Worm (Caenorhabditis elegans) whole organism, young adult: ENCODE measurements around the gene ubc-6.

Experiments used
- B0035.1 ChIP-seq: sonication (generic microtip); optimal IDR thresholded peaks from 2 replicates; lab custom pipeline; 2016; ENCODE audit warnings: missing genetic modification characterization, mild to moderate bottlenecking, missing compliant biosample characterization, missing genotype, missing genetic modification reagents
- B0261.1 ChIP-seq: sonication (generic microtip); optimal IDR thresholded peaks from 2 replicates; lab custom pipeline; 2016; ENCODE audit warnings: mild to moderate bottlenecking, missing genetic modification characterization, moderate library complexity, missing compliant biosample characterization
- F33H1.4 ChIP-seq: fragments of 200-800 bp; sonication (Bioruptor generic); IDR thresholded peaks from 2 replicates; pipeline ENCODE4 v1.3.6; 2022; ENCODE audit warnings: missing genetic modification reagents, missing genetic modification characterization, missing compliant biosample characterization
- F39B2.1 ChIP-seq: fragments of 200-800 bp; sonication (Bioruptor generic); IDR thresholded peaks from 2 replicates; pipeline ENCODE4 v1.3.6; 2022; ENCODE audit warnings: missing genetic modification reagents, missing genetic modification characterization, missing compliant biosample characterization
- F52B5.7 ChIP-seq: sonication (generic microtip); optimal IDR thresholded peaks from 2 replicates; lab custom pipeline; 2016; ENCODE audit warnings: mild to moderate bottlenecking, missing genetic modification characterization, missing compliant biosample characterization
- F55B11.4 ChIP-seq: sonication (generic microtip); optimal IDR thresholded peaks from 2 replicates; lab custom pipeline; 2016; ENCODE audit warnings: missing compliant biosample characterization, missing genetic modification characterization, borderline replicate concordance; ENCODE audit not compliant: insufficient read depth
- F57A8.1 ChIP-seq: fragments of 200-800 bp; sonication (Bioruptor generic); optimal IDR thresholded peaks from 2 replicates; lab custom pipeline; 2018; ENCODE audit warnings: mild to moderate bottlenecking, missing genetic modification characterization, moderate library complexity, missing compliant biosample characterization
- F57C9.4 ChIP-seq: sonication (generic microtip); optimal IDR thresholded peaks from 2 replicates; lab custom pipeline; 2017; ENCODE audit warnings: mild to moderate bottlenecking, missing genetic modification characterization, missing compliant biosample characterization
- Y56A3A.18 ChIP-seq: fragments of 200-800 bp; sonication (Bioruptor generic); IDR thresholded peaks from 2 replicates; pipeline ENCODE4 v1.3.6; 2022; ENCODE audit warnings: missing genetic modification reagents, missing genetic modification characterization, missing compliant biosample characterization
- Y67H2A.10 ChIP-seq: fragments of 200-800 bp; sonication (Bioruptor generic); conservative IDR thresholded peaks from 2 replicates; pipeline ENCODE4 v1.3.6; 2022; ENCODE audit warnings: missing genetic modification reagents, missing genetic modification characterization, missing compliant biosample characterization
- ZK185.1 ChIP-seq: sonication (generic microtip); optimal IDR thresholded peaks from 2 replicates; lab custom pipeline; 2016; ENCODE audit warnings: mild to moderate bottlenecking, missing genetic modification characterization, missing compliant biosample characterization; ENCODE audit not compliant: poor library complexity, severe bottlenecking
- aptf-3 ChIP-seq: fragments of 200-800 bp; sonication (Bioruptor generic); IDR thresholded peaks from 2 replicates; pipeline ENCODE4 v1.3.6; 2022; ENCODE audit warnings: missing genetic modification characterization, missing compliant biosample characterization
- attf-5 ChIP-seq: fragments of 200-800 bp; sonication (Bioruptor generic); optimal IDR thresholded peaks from 2 replicates; lab custom pipeline; 2018; ENCODE audit warnings: mild to moderate bottlenecking, missing genetic modification characterization, missing compliant biosample characterization
- attf-6 ChIP-seq: fragments of 200-800 bp; sonication (Bioruptor generic); IDR thresholded peaks from 2 replicates; pipeline ENCODE4 v1.3.6; 2022; ENCODE audit warnings: missing genetic modification reagents, missing genetic modification characterization, missing compliant biosample characterization
- bed-2 ChIP-seq: fragments of 200-800 bp; sonication (Bioruptor generic); IDR thresholded peaks from 2 replicates; pipeline ENCODE4 v1.3.6; 2022; ENCODE audit warnings: missing genetic modification reagents, missing genetic modification characterization, missing compliant biosample characterization
- cebp-1 ChIP-seq, 2 experiments: fragments of 200-800 bp in 1 of 2; sonication (Bioruptor generic) in 1 of 2; sonication (generic microtip) in 1 of 2; IDR thresholded peaks in 1 of 2; optimal IDR thresholded peaks in 1 of 2; 2 replicates each; pipeline versions ENCODE4 v1.3.6 to Lab custom; 2017 to 2022; ENCODE audit warnings: missing compliant biosample characterization in 2 of 2, missing genetic modification characterization in 2 of 2, mild to moderate bottlenecking in 1 of 2, missing genetic modification reagents in 1 of 2, moderate library complexity in 1 of 2
- cebp-2 ChIP-seq: fragments of 200-800 bp; sonication (Bioruptor generic); IDR thresholded peaks from 2 replicates; pipeline ENCODE4 v1.3.6; 2022; ENCODE audit warnings: missing genetic modification characterization, missing compliant biosample characterization
- ceh-40 ChIP-seq: fragments of 200-800 bp; sonication (Bioruptor generic); IDR thresholded peaks from 2 replicates; pipeline ENCODE4 v1.3.6; 2022; ENCODE audit warnings: missing genetic modification characterization, missing compliant biosample characterization
- ceh-79 ChIP-seq: sonication (generic microtip); optimal IDR thresholded peaks from 2 replicates; lab custom pipeline; 2017; ENCODE audit warnings: mild to moderate bottlenecking, missing genetic modification characterization, missing compliant biosample characterization
- ceh-91 ChIP-seq: fragments of 200-800 bp; sonication (Bioruptor generic); IDR thresholded peaks from 2 replicates; pipeline ENCODE4 v1.3.6; 2022; ENCODE audit warnings: missing genetic modification reagents, missing genetic modification characterization, missing compliant biosample characterization
- chd-7 ChIP-seq: sonication (generic microtip); optimal IDR thresholded peaks from 2 replicates; lab custom pipeline; 2016; ENCODE audit warnings: mild to moderate bottlenecking, missing genetic modification characterization, moderate library complexity, missing compliant biosample characterization
- die-1 ChIP-seq: sonication (generic microtip); optimal IDR thresholded peaks from 2 replicates; lab custom pipeline; 2016; ENCODE audit warnings: missing genotype, mild to moderate bottlenecking, missing genetic modification characterization, missing compliant biosample characterization
- egl-44 ChIP-seq: fragments of 200-800 bp; sonication (Bioruptor generic); IDR thresholded peaks from 2 replicates; pipeline ENCODE4 v1.3.6; 2022; ENCODE audit warnings: missing genetic modification reagents, missing genetic modification characterization, missing compliant biosample characterization
- egrh-3 ChIP-seq: fragments of 200-800 bp; sonication (Bioruptor generic); IDR thresholded peaks from 2 replicates; pipeline ENCODE4 v1.3.6; 2022; ENCODE audit warnings: missing genetic modification reagents, missing genetic modification characterization, missing compliant biosample characterization
- ekl-4 ChIP-seq: fragments of 200-800 bp; sonication (Bioruptor generic); IDR thresholded peaks from 2 replicates; pipeline ENCODE4 v1.3.6; 2022; ENCODE audit warnings: missing genetic modification reagents, missing genetic modification characterization, missing compliant biosample characterization
- ets-4 ChIP-seq: fragments of 200-800 bp; sonication (Bioruptor generic); optimal IDR thresholded peaks from 2 replicates; lab custom pipeline; 2018; ENCODE audit warnings: mild to moderate bottlenecking, missing genetic modification characterization, missing compliant biosample characterization
- fkh-3 ChIP-seq: sonication (generic microtip); optimal IDR thresholded peaks from 2 replicates; lab custom pipeline; 2016; ENCODE audit warnings: mild to moderate bottlenecking, missing genetic modification characterization, missing compliant biosample characterization
- gei-17 ChIP-seq: fragments of 200-800 bp; sonication (Bioruptor generic); optimal IDR thresholded peaks from 2 replicates; lab custom pipeline; 2018; ENCODE audit warnings: mild to moderate bottlenecking, missing genetic modification characterization, missing compliant biosample characterization
- hmg-20 ChIP-seq: fragments of 200-800 bp; sonication (Bioruptor generic); IDR thresholded peaks from 2 replicates; pipeline ENCODE4 v1.3.6; 2022; ENCODE audit warnings: missing genetic modification reagents, missing genetic modification characterization, missing compliant biosample characterization
- hrde-1 ChIP-seq: sonication (generic microtip); optimal IDR thresholded peaks from 2 replicates; lab custom pipeline; 2016; ENCODE audit warnings: missing genetic modification characterization, mild to moderate bottlenecking, missing compliant biosample characterization, moderate library complexity, missing genotype, missing genetic modification reagents, borderline replicate concordance
- hsf-1 ChIP-seq: fragments of 200-800 bp; sonication (Bioruptor generic); IDR thresholded peaks from 2 replicates; pipeline ENCODE4 v1.3.6; 2022; ENCODE audit warnings: missing genetic modification reagents, missing genetic modification characterization, missing compliant biosample characterization
- lin-54 ChIP-seq: fragments of 200-800 bp; sonication (Bioruptor generic); optimal IDR thresholded peaks from 2 replicates; lab custom pipeline; 2018; ENCODE audit warnings: mild to moderate bottlenecking, missing genetic modification characterization, missing compliant biosample characterization
- lsl-1 ChIP-seq: fragments of 200-800 bp; sonication (Bioruptor generic); optimal IDR thresholded peaks from 2 replicates; lab custom pipeline; 2018; ENCODE audit warnings: mild to moderate bottlenecking, missing genetic modification characterization, moderate library complexity, missing compliant biosample characterization
- lsy-27 ChIP-seq: sonication (generic microtip); optimal IDR thresholded peaks from 2 replicates; lab custom pipeline; 2017; ENCODE audit warnings: missing genetic modification characterization, mild to moderate bottlenecking, missing compliant biosample characterization, antibody characterized with exemption, missing genotype, borderline replicate concordance; ENCODE audit not compliant: insufficient read depth
- madf-6 ChIP-seq: fragments of 200-800 bp; sonication (Bioruptor generic); IDR thresholded peaks from 2 replicates; pipeline ENCODE4 v1.3.6; 2022; ENCODE audit warnings: missing genetic modification reagents, missing genetic modification characterization, missing compliant biosample characterization
- mel-28 ChIP-seq: sonication (generic microtip); optimal IDR thresholded peaks from 2 replicates; lab custom pipeline; 2016; ENCODE audit warnings: borderline replicate concordance, mild to moderate bottlenecking, missing genetic modification characterization, missing compliant biosample characterization
- nhr-120 ChIP-seq: fragments of 200-800 bp; sonication (Bioruptor generic); IDR thresholded peaks from 2 replicates; pipeline ENCODE4 v1.3.6; 2022; ENCODE audit warnings: missing genetic modification characterization, missing compliant biosample characterization
- pbrm-1 ChIP-seq: fragments of 200-800 bp; sonication (Bioruptor generic); IDR thresholded peaks from 2 replicates; pipeline ENCODE4 v1.3.6; 2022; ENCODE audit warnings: missing genetic modification reagents, missing genetic modification characterization, missing compliant biosample characterization
- sea-2 ChIP-seq: fragments of 200-800 bp; sonication (Bioruptor generic); IDR thresholded peaks from 2 replicates; pipeline ENCODE4 v1.3.6; 2022; ENCODE audit warnings: missing genetic modification characterization, missing compliant biosample characterization
- snpc-1.1 ChIP-seq: sonication (generic microtip); optimal IDR thresholded peaks from 2 replicates; lab custom pipeline; 2017; ENCODE audit warnings: missing genetic modification characterization, mild to moderate bottlenecking, missing compliant biosample characterization, antibody characterized with exemption, moderate library complexity, missing genotype, missing genetic modification reagents; ENCODE audit not compliant: insufficient read depth
- snpc-3.4 ChIP-seq: sonication (generic microtip); optimal IDR thresholded peaks from 2 replicates; lab custom pipeline; 2017; ENCODE audit warnings: missing genetic modification characterization, mild to moderate bottlenecking, missing compliant biosample characterization, antibody characterized with exemption, moderate library complexity, missing genotype, missing genetic modification reagents
- unc-62 ChIP-seq: fragments of 150-350 bp; optimal IDR thresholded peaks from 2 replicates; lab custom pipeline; 2014; ENCODE audit warnings: missing biosample characterization, missing genetic modification reagents, missing genetic modification characterization
- xnd-1 ChIP-seq: sonication (generic microtip); optimal IDR thresholded peaks from 2 replicates; lab custom pipeline; 2016; ENCODE audit warnings: missing genotype, missing genetic modification reagents, missing genetic modification characterization, missing compliant biosample characterization
- zfh-2 ChIP-seq: fragments of 200-800 bp; sonication (Bioruptor generic); conservative IDR thresholded peaks from 2 replicates; pipeline ENCODE4 v1.3.6; 2022; ENCODE audit warnings: missing genetic modification reagents, missing genetic modification characterization, missing compliant biosample characterization
- ztf-18 ChIP-seq: sonication (generic microtip); optimal IDR thresholded peaks from 2 replicates; lab custom pipeline; 2016; ENCODE audit warnings: missing genotype, mild to moderate bottlenecking, missing genetic modification characterization, missing compliant biosample characterization
- ztf-22 ChIP-seq: fragments of 200-800 bp; sonication (Bioruptor generic); optimal IDR thresholded peaks from 2 replicates; lab custom pipeline; 2018; ENCODE audit warnings: mild to moderate bottlenecking, missing genetic modification characterization, moderate library complexity, missing compliant biosample characterization
- ztf-26 ChIP-seq: sonication (generic microtip); optimal IDR thresholded peaks from 2 replicates; lab custom pipeline; 2017; ENCODE audit warnings: missing genetic modification characterization, missing compliant biosample characterization
- ztf-3 ChIP-seq: fragments of 200-800 bp; sonication (Bioruptor generic); optimal IDR thresholded peaks from 2 replicates; lab custom pipeline; 2018; ENCODE audit warnings: mild to moderate bottlenecking, missing genetic modification characterization, missing compliant biosample characterization

The ubc-6 gene

DNA sequence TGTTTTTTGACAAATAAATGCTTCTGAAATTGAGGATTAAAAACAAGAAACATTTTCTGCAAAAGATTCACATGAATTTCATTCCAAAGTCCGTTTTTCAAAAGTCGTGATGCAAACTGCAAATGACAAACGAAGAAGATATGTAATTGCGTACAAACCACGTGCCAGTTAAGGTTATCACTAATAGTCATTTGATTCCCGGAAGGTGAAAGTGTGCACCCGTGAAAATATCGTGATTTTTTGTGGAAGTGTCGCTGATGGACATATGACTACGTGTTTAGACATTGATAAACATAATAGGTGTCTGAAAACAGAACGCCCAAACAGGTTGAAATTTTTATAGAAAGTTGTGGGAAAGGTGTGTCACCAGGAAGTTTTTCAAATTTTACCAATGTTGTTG is 49.2 kb downstream of the ubc-6 start (continued):
- no peak for TF ChIP-seq lsy-27 (tag; lab: Kevin White, UChicago)
- no peak for TF ChIP-seq snpc-1.1
- no peak for TF ChIP-seq sea-2 (GFP tag; lab: Robert Waterston, UW)
- no peak for TF ChIP-seq lin-54 (GFP tag; lab: Kevin White, UChicago)
- no peak for TF ChIP-seq F33H1.4 (GFP tag; lab: Robert Waterston, UW)
- TF ChIP-seq B0261.1 (tag; lab: Kevin White, UChicago), result no peak
- no peak for TF ChIP-seq F55B11.4
- TF ChIP-seq F57C9.4 (tag; lab: Kevin White, UChicago), result no peak
- TF ChIP-seq Y56A3A.18, result no peak
- TF ChIP-seq ceh-91 (GFP tag; lab: Robert Waterston, UW), result no peak
- TF ChIP-seq ekl-4, result no peak
- peak; percentile 28 for TF ChIP-seq ztf-22 (GFP tag; lab: Kevin White, UChicago)
- TF ChIP-seq hmg-20 (GFP tag; lab: Robert Waterston, UW), result no peak
- TF ChIP-seq hrde-1 (tag; lab: Kevin White, UChicago), result no peak
- no peak for TF ChIP-seq attf-6 (GFP tag; lab: Robert Waterston, UW)
- TF ChIP-seq aptf-3 (GFP tag; lab: Robert Waterston, UW), result no peak
- no peak for TF ChIP-seq F52B5.7 (tag; lab: Kevin White, UChicago)
- TF ChIP-seq ceh-79 (tag; lab: Kevin White, UChicago), result no peak
- TF ChIP-seq hsf-1 (GFP tag; lab: Robert Waterston, UW), result 0 out of 2 replicates have a peak, but pooled peaks have one; percentile 44
- 0 out of 2 replicates have a peak, but pooled peaks have one; percentile 23 for TF ChIP-seq pbrm-1
- no peak for TF ChIP-seq zfh-2 (GFP tag; lab: Robert Waterston, UW)
- no peak for TF ChIP-seq xnd-1 (tag; lab: Kevin White, UChicago)
- TF ChIP-seq cebp-2 (GFP tag; lab: Robert Waterston, UW), result no peak
- TF ChIP-seq snpc-3.4 (tag; lab: Kevin White, UChicago), result no peak
- TF ChIP-seq F39B2.1 (GFP tag; lab: Robert Waterston, UW), result no peak
- TF ChIP-seq F57A8.1 (GFP tag; lab: Kevin White, UChicago), result no peak
- no peak for TF ChIP-seq madf-6 (GFP tag; lab: Robert Waterston, UW)
- TF ChIP-seq gei-17 (GFP tag; lab: Kevin White, UChicago), result no peak
- peak; percentile 63 for TF ChIP-seq ztf-26 (tag; lab: Kevin White, UChicago)
- TF ChIP-seq cebp-1 (GFP tag; IDR thresholded peaks at IDR 0.05; lab: Robert Waterston, UW), result no peak
- no peak for TF ChIP-seq cebp-1 (tag; optimal IDR thresholded peaks at IDR 0.05; lab: Kevin White, UChicago)
- no peak for TF ChIP-seq fkh-3 (tag; lab: Kevin White, UChicago)
- TF ChIP-seq die-1 (tag; lab: Kevin White, UChicago), result no peak
- TF ChIP-seq mel-28 (tag; lab: Kevin White, UChicago), result no peak
- TF ChIP-seq lsl-1 (GFP tag; lab: Kevin White, UChicago), result no peak
- no peak for TF ChIP-seq bed-2
- TF ChIP-seq ZK185.1, result peak; percentile 25
- TF ChIP-seq egrh-3 (GFP tag; lab: Robert Waterston, UW), result no peak
- TF ChIP-seq ztf-3 (GFP tag; lab: Kevin White, UChicago), result no peak
- no peak for TF ChIP-seq nhr-120 (GFP tag; lab: Robert Waterston, UW)
- TF ChIP-seq B0035.1 (tag; lab: Kevin White, UChicago), result no peak
- TF ChIP-seq ceh-40 (GFP tag; lab: Robert Waterston, UW), result 0 out of 2 replicates have a peak, but pooled peaks have one; percentile 32
- TF ChIP-seq unc-62 (GFP tag; lab: Kevin White, UChicago), result no peak
- peak; percentile 72 for TF ChIP-seq chd-7 (tag; lab: Kevin White, UChicago)
- peak; percentile 46 for TF ChIP-seq attf-5 (GFP tag; lab: Kevin White, UChicago)
- TF ChIP-seq egl-44 (GFP tag; lab: Robert Waterston, UW), result peak; percentile 46; the same call in 1 of the 2 replicates
- peak; percentile 75 for TF ChIP-seq ets-4 (GFP tag; lab: Kevin White, UChicago)
- no peak for TF ChIP-seq ztf-18
- no peak for TF ChIP-seq Y67H2A.10 (GFP tag; lab: Robert Waterston, UW)
